Fruit fly (Drosophila melanogaster) whole organism, pupa: ENCODE results near the gene Hs6st.

Experiments used
- CG10348 ChIP-seq: fragments of 200-800 bp; sonication (Bioruptor generic); IDR thresholded peaks from 2 replicates; pipeline ENCODE4 v1.3.6; 2022; ENCODE audit warnings: missing biosample characterization, missing genetic modification characterization
- CG12605 ChIP-seq: fragments of 200-800 bp; sonication (Bioruptor generic); IDR thresholded peaks from 2 replicates; pipeline ENCODE4 v1.3.6; 2022; ENCODE audit warnings: missing biosample characterization, missing genetic modification characterization
- CG13204 ChIP-seq: fragments of 200-800 bp; sonication (Bioruptor generic); optimal IDR thresholded peaks from 2 replicates; lab custom pipeline; 2018; ENCODE audit warnings: missing biosample characterization, mild to moderate bottlenecking, missing genetic modification characterization, moderate library complexity
- CG14655 ChIP-seq: fragments of 200-800 bp; sonication (Bioruptor generic); optimal IDR thresholded peaks from 3 replicates; lab custom pipeline; 2017; ENCODE audit warnings: mild to moderate bottlenecking, missing biosample characterization, missing genetic modification reagents, missing genetic modification characterization
- CG15710 ChIP-seq: fragments of 200-800 bp; sonication (Bioruptor generic); optimal IDR thresholded peaks from 2 replicates; lab custom pipeline; 2018; ENCODE audit warnings: missing biosample characterization, mild to moderate bottlenecking, missing genetic modification characterization, moderate library complexity
- CG17806 ChIP-seq: fragments of 200-800 bp; sonication (Bioruptor generic); optimal IDR thresholded peaks from 2 replicates; lab custom pipeline; 2018; ENCODE audit warnings: missing biosample characterization, mild to moderate bottlenecking, missing genetic modification characterization, moderate library complexity
- CG32121 ChIP-seq: fragments of 200-800 bp; sonication (Bioruptor generic); IDR thresholded peaks from 2 replicates; pipeline ENCODE4 v1.3.6; 2022; ENCODE audit warnings: missing biosample characterization, missing genetic modification characterization
- CG34367 ChIP-seq: fragments of 200-800 bp; sonication (Bioruptor generic); optimal IDR thresholded peaks from 2 replicates; lab custom pipeline; 2018; ENCODE audit warnings: missing biosample characterization, mild to moderate bottlenecking, missing genetic modification characterization
- CG4496 ChIP-seq: fragments of 200-800 bp; sonication (Bioruptor generic); IDR thresholded peaks from 3 replicates; pipeline ENCODE4 v1.3.6; 2022; ENCODE audit warnings: missing biosample characterization, missing genetic modification characterization
- CG8159 ChIP-seq: fragments of 200-800 bp; sonication (Bioruptor generic); optimal IDR thresholded peaks from 3 replicates; lab custom pipeline; 2018; ENCODE audit warnings: missing biosample characterization, mild to moderate bottlenecking, missing genetic modification characterization, moderate library complexity
- CG8301 ChIP-seq: fragments of 200-800 bp; sonication (Bioruptor generic); optimal IDR thresholded peaks from 2 replicates; lab custom pipeline; 2018; ENCODE audit warnings: missing biosample characterization, mild to moderate bottlenecking, missing genetic modification characterization
- CG9948 ChIP-seq: fragments of 200-800 bp; sonication (Bioruptor generic); optimal IDR thresholded peaks from 2 replicates; lab custom pipeline; 2018; ENCODE audit warnings: missing biosample characterization, mild to moderate bottlenecking, missing genetic modification characterization, moderate library complexity
- D1 ChIP-seq: fragments of 200-800 bp; sonication (Bioruptor generic); optimal IDR thresholded peaks from 2 replicates; lab custom pipeline; 2018; ENCODE audit warnings: missing biosample characterization, mild to moderate bottlenecking, missing genetic modification characterization, moderate library complexity
- EcR ChIP-seq: fragments of 200-800 bp; sonication (Bioruptor generic); optimal IDR thresholded peaks from 3 replicates; lab custom pipeline; 2019; ENCODE audit warnings: missing biosample characterization, missing genetic modification characterization, mild to moderate bottlenecking, moderate library complexity, missing genetic modification reagents
- Ets98B ChIP-seq: fragments of 200-800 bp; sonication (Bioruptor generic); IDR thresholded peaks from 2 replicates; pipeline ENCODE4 v1.3.6; 2022; ENCODE audit warnings: missing biosample characterization, missing genetic modification characterization
- Pif1A ChIP-seq: fragments of 200-800 bp; sonication (Bioruptor generic); optimal IDR thresholded peaks from 3 replicates; lab custom pipeline; 2016; ENCODE audit warnings: missing biosample characterization, missing genetic modification characterization
- Pif1B ChIP-seq: fragments of 200-800 bp; sonication (Bioruptor generic); optimal IDR thresholded peaks from 3 replicates; lab custom pipeline; 2016; ENCODE audit warnings: missing biosample characterization, missing genetic modification characterization
- Snoo ChIP-seq: fragments of 200-800 bp; sonication (Bioruptor generic); optimal IDR thresholded peaks from 3 replicates; lab custom pipeline; 2017; ENCODE audit warnings: missing biosample characterization, mild to moderate bottlenecking, missing genetic modification characterization, inconsistent platforms
- fd96Ca ChIP-seq: fragments of 200-800 bp; sonication (Bioruptor generic); IDR thresholded peaks from 3 replicates; pipeline ENCODE4 v1.3.6; 2022; ENCODE audit warnings: missing biosample characterization, missing genetic modification characterization
- gl ChIP-seq: fragments of 200-800 bp; sonication (Bioruptor generic); optimal IDR thresholded peaks from 2 replicates; lab custom pipeline; 2018; ENCODE audit warnings: missing biosample characterization, mild to moderate bottlenecking, missing genetic modification characterization
- rn ChIP-seq: fragments of 200-800 bp; sonication (Bioruptor generic); IDR thresholded peaks from 2 replicates; pipeline ENCODE4 v1.3.6; 2022; ENCODE audit warnings: missing biosample characterization, missing genetic modification characterization

The Hs6st gene

DNA sequence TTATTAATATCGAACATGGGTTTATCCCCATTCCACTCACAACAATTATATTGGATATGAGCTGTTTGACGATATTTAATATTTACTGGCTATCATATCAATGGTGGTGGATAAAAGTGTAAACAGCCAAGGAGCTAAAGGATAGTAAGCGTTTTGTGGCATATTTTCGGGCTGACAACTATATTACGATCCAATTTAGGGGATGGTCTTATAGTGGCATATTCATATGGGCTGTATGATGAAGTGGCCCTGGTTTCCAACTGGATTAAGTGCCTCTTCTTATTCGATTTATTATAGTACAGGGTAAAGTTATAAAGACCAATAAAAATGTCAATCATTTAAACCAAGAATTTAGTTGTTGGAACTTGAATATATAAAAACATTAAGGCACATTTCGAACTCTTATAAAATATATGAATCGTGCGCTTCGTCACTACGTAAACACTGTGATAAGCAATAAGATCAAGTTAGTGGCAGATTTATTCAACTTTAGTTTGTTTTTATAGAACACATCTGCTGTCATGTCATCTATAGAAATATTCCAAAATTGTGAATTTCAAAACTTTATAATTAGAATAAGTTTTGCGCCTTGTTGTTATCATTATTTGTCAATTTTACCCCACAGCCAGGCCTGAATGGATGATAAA, 69.2 kb downstream of the Hs6st start:
- no peak for TF ChIP-seq CG34367 (tag; lab: Kevin White, UChicago)
- TF ChIP-seq CG4496 (GFP tag; lab: Robert Waterston, UW): no peak
- TF ChIP-seq CG10348 (GFP tag; lab: Robert Waterston, UW): no peak
- TF ChIP-seq Ets98B (GFP tag; lab: Robert Waterston, UW): no peak
- TF ChIP-seq gl (tag; lab: Kevin White, UChicago): no peak
- no peak for TF ChIP-seq CG8159 (tag; lab: Kevin White, UChicago)
- no peak for TF ChIP-seq EcR (GFP tag; lab: Kevin White, UChicago)
- TF ChIP-seq CG13204 (GFP tag; lab: Kevin White, UChicago): no peak
- TF ChIP-seq Pif1A (GFP tag; lab: Kevin White, UChicago): no peak

DNA sequence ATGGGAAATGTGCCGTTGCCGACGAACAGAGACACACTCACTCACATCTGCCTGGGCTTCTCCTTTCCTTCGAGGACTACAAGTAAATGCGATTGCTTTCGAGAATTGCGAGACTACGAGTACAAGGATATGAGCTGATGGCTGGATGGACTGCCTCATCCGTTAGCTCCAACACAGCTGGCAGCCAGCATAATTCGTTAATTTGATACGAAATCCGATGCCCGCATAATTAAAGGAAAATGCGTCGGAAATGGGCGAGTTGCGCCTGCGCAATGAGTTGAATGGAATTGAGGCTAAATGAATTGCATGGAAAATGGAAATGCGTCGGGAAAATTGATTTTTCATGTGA, 72.6 kb downstream of the Hs6st start:
- TF ChIP-seq EcR (GFP tag; lab: Kevin White, UChicago) (no peak), Pif1B (GFP tag; lab: Kevin White, UChicago) (no peak), gl (tag; lab: Kevin White, UChicago) (no peak), CG10348 (GFP tag; lab: Robert Waterston, UW) (no peak), CG4496 (GFP tag; lab: Robert Waterston, UW) (no peak)
- TF ChIP-seq, all 21 proteins: peak for 0

DNA sequence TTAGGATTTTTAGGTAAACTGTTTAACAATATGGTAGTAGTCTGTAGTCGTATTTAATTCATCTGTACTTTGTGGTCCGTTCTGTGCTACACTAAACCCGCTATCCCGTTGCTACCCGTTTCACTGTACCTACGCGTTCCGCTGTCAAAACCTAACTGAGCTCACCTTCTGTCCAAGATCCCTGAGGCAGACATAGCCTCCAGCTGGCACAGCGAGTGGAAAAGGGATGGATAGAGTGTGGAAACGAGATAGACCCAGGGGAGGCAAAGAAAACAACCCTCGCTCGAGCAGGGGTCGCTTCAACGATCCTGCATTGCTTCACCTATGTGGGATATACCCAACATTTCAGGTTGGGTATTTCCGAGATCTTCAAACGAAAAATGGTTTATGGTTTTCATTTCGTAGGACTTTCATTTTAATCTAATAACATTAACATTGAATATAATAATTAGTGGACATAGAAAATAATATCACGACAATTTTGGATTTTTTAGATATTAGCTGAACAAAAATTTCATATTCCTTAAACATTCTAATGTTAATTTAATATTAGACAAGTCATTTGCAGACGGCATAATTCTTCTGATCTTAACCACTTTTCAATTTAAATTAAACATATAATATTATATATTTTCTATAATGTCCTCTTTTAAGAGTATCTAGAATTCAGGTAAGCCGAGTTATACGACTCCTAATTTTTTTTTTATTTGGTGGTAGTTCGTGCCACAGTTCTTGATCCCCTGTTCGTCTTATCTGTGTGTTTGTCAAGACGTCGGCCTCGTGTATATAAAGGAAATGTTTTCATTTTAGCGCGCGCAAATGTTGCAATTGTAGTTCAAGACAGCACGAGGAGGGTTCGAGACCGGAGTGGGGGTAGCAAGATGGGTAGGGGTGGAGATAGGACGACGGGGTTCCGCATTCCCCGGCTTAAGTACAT, 73.2 kb downstream of the Hs6st start, which contains the start of gene mira:
mira (minus strand) TSS at position 281 of the 937 bp plus-strand sequence.
- no peak for TF ChIP-seq CG13204 (GFP tag; lab: Kevin White, UChicago)
- TF ChIP-seq D1 (tag; lab: Kevin White, UChicago): no peak
- TF ChIP-seq CG14655 (GFP tag; lab: Kevin White, UChicago): no peak
- no peak for TF ChIP-seq CG10348 (GFP tag; lab: Robert Waterston, UW)
- TF ChIP-seq fd96Ca (GFP tag; lab: Robert Waterston, UW): no peak
- no peak for TF ChIP-seq gl (tag; lab: Kevin White, UChicago)
- TF ChIP-seq Pif1B (GFP tag; lab: Kevin White, UChicago): no peak
- TF ChIP-seq EcR (GFP tag; lab: Kevin White, UChicago): no peak
- no peak for TF ChIP-seq CG4496 (GFP tag; lab: Robert Waterston, UW)
- TF ChIP-seq CG8301 (tag; lab: Kevin White, UChicago): no peak
- no peak for TF ChIP-seq Pif1A (GFP tag; lab: Kevin White, UChicago)
- no peak for TF ChIP-seq Ets98B (GFP tag; lab: Robert Waterston, UW)
- TF ChIP-seq CG15710: no peak
- no peak for TF ChIP-seq CG34367 (tag; lab: Kevin White, UChicago)
- TF ChIP-seq rn (GFP tag; lab: Robert Waterston, UW): no peak
- no peak for TF ChIP-seq CG9948 (tag; lab: Kevin White, UChicago)
- no peak for TF ChIP-seq CG8159 (tag; lab: Kevin White, UChicago)
- no peak for TF ChIP-seq CG12605 (GFP tag; lab: Robert Waterston, UW)
- no peak for TF ChIP-seq CG32121 (GFP tag; lab: Robert Waterston, UW)
- TF ChIP-seq Snoo: no peak

DNA sequence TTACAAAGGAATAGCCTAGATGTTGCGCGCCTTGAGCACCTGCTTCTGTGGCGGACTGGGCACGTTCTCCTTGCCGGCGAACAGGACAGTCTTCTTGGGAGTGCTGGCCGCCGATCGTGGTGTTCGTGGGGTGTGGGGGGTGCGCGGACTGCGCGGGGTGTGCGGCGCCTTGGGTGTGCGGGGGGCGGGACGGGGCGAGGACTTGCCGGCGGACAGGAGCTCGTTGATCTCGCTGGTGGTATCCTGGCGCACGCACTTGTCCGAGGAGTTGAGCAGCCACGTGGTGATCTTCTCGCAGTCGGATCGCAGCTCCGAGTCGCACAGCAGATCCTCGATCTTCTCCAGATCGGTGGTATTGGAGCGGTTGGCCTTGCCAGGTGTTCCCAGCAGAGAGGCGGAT, 76.1 kb downstream of the Hs6st start:
- TF ChIP-seq CG12605 (GFP tag; lab: Robert Waterston, UW): no peak
- no peak for TF ChIP-seq CG8159 (tag; lab: Kevin White, UChicago)
- no peak for TF ChIP-seq CG4496 (GFP tag; lab: Robert Waterston, UW)
- no peak for TF ChIP-seq Snoo
- no peak for TF ChIP-seq CG13204 (GFP tag; lab: Kevin White, UChicago)
- TF ChIP-seq gl (tag; lab: Kevin White, UChicago): no peak
- no peak for TF ChIP-seq CG17806 (tag; lab: Kevin White, UChicago)
- no peak for TF ChIP-seq CG8301 (tag; lab: Kevin White, UChicago)
- no peak for TF ChIP-seq CG9948 (tag; lab: Kevin White, UChicago)
- no peak for TF ChIP-seq Pif1B (GFP tag; lab: Kevin White, UChicago)
- TF ChIP-seq CG10348 (GFP tag; lab: Robert Waterston, UW): no peak
- TF ChIP-seq CG15710: no peak
- TF ChIP-seq CG34367 (tag; lab: Kevin White, UChicago): no peak
- TF ChIP-seq D1 (tag; lab: Kevin White, UChicago): no peak
- TF ChIP-seq Pif1A (GFP tag; lab: Kevin White, UChicago): no peak

DNA sequence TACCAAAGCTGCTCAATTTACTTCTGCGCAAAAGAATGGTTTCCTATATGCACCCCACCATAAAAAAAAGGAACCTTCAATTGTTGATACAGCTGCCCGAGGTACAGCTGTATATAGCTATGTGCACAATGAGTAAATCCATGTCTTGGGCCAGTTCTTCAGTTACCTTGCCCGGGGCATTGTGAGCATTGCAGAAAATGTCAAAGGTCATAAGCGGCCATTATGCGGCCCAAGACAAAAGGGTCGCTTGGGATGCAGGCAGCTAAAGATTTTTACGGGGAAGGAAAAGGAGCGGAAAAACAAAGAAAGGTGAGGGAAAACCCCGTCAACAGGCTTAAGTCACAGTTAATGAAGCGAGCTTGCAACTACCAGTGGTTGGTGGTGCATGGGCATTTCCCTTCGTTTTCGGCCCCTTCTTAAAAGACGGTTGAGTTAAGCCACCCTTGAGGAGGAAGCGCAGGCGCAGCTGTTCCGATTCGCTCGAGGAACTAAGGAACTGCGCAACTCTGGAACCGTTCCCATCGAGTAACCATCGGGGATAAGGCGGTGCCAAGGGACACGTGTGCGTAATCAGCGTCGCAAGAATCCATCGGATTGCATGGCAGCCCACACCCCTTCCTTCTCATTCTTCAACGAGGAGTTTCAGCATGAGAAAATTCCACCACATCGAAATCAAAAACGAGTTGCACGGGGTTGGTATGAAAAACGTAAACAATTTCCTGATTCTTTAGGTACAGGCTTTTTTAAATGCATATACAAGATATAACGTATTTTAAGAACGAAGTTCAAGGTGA, 77.2 kb downstream of the Hs6st start:
- TF ChIP-seq rn (GFP tag; lab: Robert Waterston, UW): no peak
- no peak for TF ChIP-seq Snoo
- TF ChIP-seq, all 21 proteins: peak for 0
